ENCODE assay signal across 5 worm cellular contexts in genomic region chrIV:1709695-1710315, ce11.
A peak's percentile ranks its signal among the peaks of the same experiment; 100 is the strongest.
TF ChIP-seq lines count a peak whose summit lies in the region.

pbs-1 (minus strand) TSS chrIV:1709745.
K08D12.3 (plus strand) TSS chrIV:1710265.

TF ChIP-seq in whole organism, L1 larva, 84 proteins besides CTCF, POLR2A, EP300 and RAD21 (continued from another document and continues in another):
- TF ChIP-seq ceh-63 (GFP tag; optimal IDR thresholded peaks at IDR 0.05; lab: Kevin White, UChicago): no peak
- peak; percentile 74 to 84 (median 77) for TF ChIP-seq ceh-82 (tag; optimal IDR thresholded peaks at IDR 0.05; lab: Kevin White, UChicago)
- peak; percentile 66 for TF ChIP-seq jun-1 (tag; optimal IDR thresholded peaks at IDR 0.05; lab: Kevin White, UChicago)
- TF ChIP-seq nhr-28 (tag; optimal IDR thresholded peaks at IDR 0.05; lab: Kevin White, UChicago): no peak
- TF ChIP-seq nhr-84 (tag; optimal IDR thresholded peaks at IDR 0.05; lab: Kevin White, UChicago): no peak
- peak; percentile 41; the same call in 1 of the 2 replicates for TF ChIP-seq ceh-88 (GFP tag; IDR thresholded peaks at IDR 0.05; lab: Robert Waterston, UW)
- TF ChIP-seq unc-30 (tag; optimal IDR thresholded peaks at IDR 0.05; lab: Kevin White, UChicago): no peak
- TF ChIP-seq hlh-17 (GFP tag; optimal IDR thresholded peaks at IDR 0.05; lab: Kevin White, UChicago; ENCODE audit: borderline replicate concordance): no peak
- TF ChIP-seq snpc-4 (tag; optimal IDR thresholded peaks at IDR 0.05; lab: Kevin White, UChicago): peak; percentile 52
- TF ChIP-seq grh-1 (GFP tag; IDR thresholded peaks at IDR 0.05; lab: Robert Waterston, UW): peak; percentile 80
- no peak for TF ChIP-seq ceh-8 (GFP tag; optimal IDR thresholded peaks at IDR 0.05; lab: Kevin White, UChicago)
- peak; percentile 87 for TF ChIP-seq lin-13 (GFP tag; optimal IDR thresholded peaks at IDR 0.05; lab: Kevin White, UChicago)
- no peak for TF ChIP-seq hlh-4 (tag; optimal IDR thresholded peaks at IDR 0.05; lab: Kevin White, UChicago)
- peak; percentile 33 for TF ChIP-seq elt-2 (tag; optimal IDR thresholded peaks at IDR 0.05; lab: Kevin White, UChicago)
- no peak for TF ChIP-seq sox-4 (tag; optimal IDR thresholded peaks at IDR 0.05; lab: Kevin White, UChicago)
- TF ChIP-seq unc-98 (GFP tag; IDR thresholded peaks at IDR 0.05; lab: Robert Waterston, UW): no peak; the same call in 1 of the 2 replicates
- TF ChIP-seq nhr-11 (tag; optimal IDR thresholded peaks at IDR 0.05; lab: Kevin White, UChicago): peak; percentile 50
- TF ChIP-seq pax-3 (tag; optimal IDR thresholded peaks at IDR 0.05; lab: Kevin White, UChicago): peak; percentile 61
- no peak for TF ChIP-seq fkh-4 (tag; optimal IDR thresholded peaks at IDR 0.05; lab: Kevin White, UChicago; ENCODE audit: borderline replicate concordance)
- peak; percentile 42 for TF ChIP-seq irx-1 (tag; optimal IDR thresholded peaks at IDR 0.05; lab: Kevin White, UChicago)
- TF ChIP-seq tbx-2 (tag; optimal IDR thresholded peaks at IDR 0.05; lab: Kevin White, UChicago): peak; percentile 80
- no peak for TF ChIP-seq ztf-11 (tag; optimal IDR thresholded peaks at IDR 0.05; lab: Kevin White, UChicago)
- no peak for TF ChIP-seq ceh-90 (tag; optimal IDR thresholded peaks at IDR 0.05; lab: Kevin White, UChicago)
- TF ChIP-seq nhr-19 (GFP tag; conservative IDR thresholded peaks at IDR 0.05; lab: Robert Waterston, UW): peak; percentile 88
- TF ChIP-seq nhr-20 (tag; optimal IDR thresholded peaks at IDR 0.05; lab: Kevin White, UChicago): peak; percentile 81
- TF ChIP-seq fos-1 (tag; optimal IDR thresholded peaks at IDR 0.05; lab: Kevin White, UChicago): peak; percentile 31

TF ChIP-seq in whole organism, L2 larva, 48 proteins besides CTCF, POLR2A, EP300 and RAD21 (continued from another document and continues in another):
- TF ChIP-seq Y55F3AM.14 (GFP tag; optimal IDR thresholded peaks at IDR 0.05; lab: Kevin White, UChicago): peak; percentile 19
- no peak for TF ChIP-seq nhr-23 (tag; optimal IDR thresholded peaks at IDR 0.05; lab: Kevin White, UChicago)
- TF ChIP-seq sem-4 (tag; optimal IDR thresholded peaks at IDR 0.05; lab: Kevin White, UChicago): peak; percentile 69
- TF ChIP-seq C34F6.9 (tag; optimal IDR thresholded peaks at IDR 0.05; lab: Kevin White, UChicago): peak; percentile 88
- peak; percentile 96 for TF ChIP-seq ZK546.5 (tag; optimal IDR thresholded peaks at IDR 0.05; lab: Kevin White, UChicago)
- peak; percentile 71 to 92 for TF ChIP-seq lsy-2 (tag; optimal IDR thresholded peaks at IDR 0.05; lab: Kevin White, UChicago)
- TF ChIP-seq lin-39 (tag; optimal IDR thresholded peaks at IDR 0.05; lab: Kevin White, UChicago): no peak
- TF ChIP-seq gmeb-1 (tag; optimal IDR thresholded peaks at IDR 0.05; lab: Kevin White, UChicago): peak; percentile 95
- peak; percentile 79 for TF ChIP-seq skn-1 (tag; optimal IDR thresholded peaks at IDR 0.05; lab: Kevin White, UChicago)
- peak; percentile 84 for TF ChIP-seq nhr-25 (tag; optimal IDR thresholded peaks at IDR 0.05; lab: Kevin White, UChicago)
- TF ChIP-seq ztf-4 (tag; optimal IDR thresholded peaks at IDR 0.05; lab: Kevin White, UChicago): peak; percentile 51
- TF ChIP-seq nhr-129 (tag; optimal IDR thresholded peaks at IDR 0.05; lab: Kevin White, UChicago): peak; percentile 70
- no peak for TF ChIP-seq elt-1 (tag; optimal IDR thresholded peaks at IDR 0.05; lab: Kevin White, UChicago)
- peak; percentile 40 for TF ChIP-seq ceh-82 (tag; optimal IDR thresholded peaks at IDR 0.05; lab: Kevin White, UChicago)
- peak; percentile 45 for TF ChIP-seq nhr-6 (tag; optimal IDR thresholded peaks at IDR 0.05; lab: Kevin White, UChicago)
- no peak for TF ChIP-seq ztf-1 (GFP tag; conservative IDR thresholded peaks at IDR 0.05; lab: Robert Waterston, UW)
- TF ChIP-seq nhr-10 (tag; optimal IDR thresholded peaks at IDR 0.05; lab: Kevin White, UChicago): no peak
- TF ChIP-seq elt-3 (tag; optimal IDR thresholded peaks at IDR 0.05; lab: Kevin White, UChicago): no peak
- no peak for TF ChIP-seq unc-39 (tag; optimal IDR thresholded peaks at IDR 0.05; lab: Kevin White, UChicago)
- TF ChIP-seq sma-9 (GFP tag; optimal IDR thresholded peaks at IDR 0.05; lab: Kevin White, UChicago): peak; percentile 50
- no peak for TF ChIP-seq sma-9 (tag; optimal IDR thresholded peaks at IDR 0.05; lab: Kevin White, UChicago)
- TF ChIP-seq fos-1 (tag; optimal IDR thresholded peaks at IDR 0.05; lab: Kevin White, UChicago): peak; percentile 27
- peak; percentile 93 for TF ChIP-seq unc-55 (GFP tag; optimal IDR thresholded peaks at IDR 0.05; lab: Kevin White, UChicago)
- TF ChIP-seq sma-3 (GFP tag; optimal IDR thresholded peaks at IDR 0.05; lab: Kevin White, UChicago): peak; percentile 81
- peak; percentile 82 for TF ChIP-seq F13H6.1 (tag; optimal IDR thresholded peaks at IDR 0.05; lab: Kevin White, UChicago)
- TF ChIP-seq lin-13 (GFP tag; optimal IDR thresholded peaks at IDR 0.05; lab: Kevin White, UChicago): peak; percentile 90
- TF ChIP-seq nhr-11 (tag; optimal IDR thresholded peaks at IDR 0.05; lab: Kevin White, UChicago): no peak
- TF ChIP-seq mdl-1 (tag; optimal IDR thresholded peaks at IDR 0.05; lab: Kevin White, UChicago): peak in 1 of 2 experiments; percentile 9

TF ChIP-seq in whole organism, L3 larva, 47 proteins besides CTCF, POLR2A, EP300 and RAD21 (continued from another document):
- TF ChIP-seq lsy-12 (tag; optimal IDR thresholded peaks at IDR 0.05; lab: Kevin White, UChicago): peak; percentile 41
- peak; percentile 93 for TF ChIP-seq skn-1 (tag; optimal IDR thresholded peaks at IDR 0.05; lab: Kevin White, UChicago)
- peak; percentile 38 for TF ChIP-seq nhr-77 (tag; optimal IDR thresholded peaks at IDR 0.05; lab: Kevin White, UChicago)
- TF ChIP-seq ZK546.5 (tag; optimal IDR thresholded peaks at IDR 0.05; lab: Kevin White, UChicago): peak; percentile 82
- TF ChIP-seq egl-5 (tag; optimal IDR thresholded peaks at IDR 0.05; lab: Kevin White, UChicago): peak; percentile 77
- peak; percentile 91 for TF ChIP-seq nhr-23 (tag; optimal IDR thresholded peaks at IDR 0.05; lab: Kevin White, UChicago)
- TF ChIP-seq nhr-25 (tag; optimal IDR thresholded peaks at IDR 0.05; lab: Kevin White, UChicago): peak; percentile 87
- TF ChIP-seq elt-2 (tag; optimal IDR thresholded peaks at IDR 0.05; lab: Kevin White, UChicago): peak; percentile 61
- TF ChIP-seq lin-39 (tag; optimal IDR thresholded peaks at IDR 0.05; lab: Kevin White, UChicago): peak; percentile 84
- no peak for TF ChIP-seq daf-12 (tag; optimal IDR thresholded peaks at IDR 0.05; lab: Kevin White, UChicago)
- peak; percentile 91 for TF ChIP-seq nfya-1 (tag; optimal IDR thresholded peaks at IDR 0.05; lab: Kevin White, UChicago; ENCODE audit: insufficient read depth)
- peak; percentile 26 for TF ChIP-seq tbx-2 (tag; optimal IDR thresholded peaks at IDR 0.05; lab: Kevin White, UChicago)
- no peak for TF ChIP-seq elt-1 (tag; optimal IDR thresholded peaks at IDR 0.05; lab: Kevin White, UChicago)
- peak; percentile 73 for TF ChIP-seq hmg-11 (tag; optimal IDR thresholded peaks at IDR 0.05; lab: Kevin White, UChicago)
- peak; percentile 71 for TF ChIP-seq ama-1 (optimal IDR thresholded peaks at IDR 0.05; lab: Kevin White, UChicago)

TF ChIP-seq in whole organism, L4 larva, 104 proteins besides CTCF, POLR2A, EP300 and RAD21 (continued from another document and continues in another):
- TF ChIP-seq nhr-77 (tag; optimal IDR thresholded peaks at IDR 0.05; lab: Kevin White, UChicago) (peak; percentile 14), snpc-1.2 (GFP tag; IDR thresholded peaks at IDR 0.05; lab: Robert Waterston, UW) (0 out of 2 replicates have a peak, but pooled peaks have one; percentile 40), ceh-20 (GFP tag; IDR thresholded peaks at IDR 0.05; lab: Robert Waterston, UW) (no peak), rbr-2 (tag; optimal IDR thresholded peaks at IDR 0.05; lab: Kevin White, UChicago) (peak; percentile 69), T26A8.4 (GFP tag; IDR thresholded peaks at IDR 0.05; lab: Robert Waterston, UW) (peak; percentile 76), mxl-3 (GFP tag; optimal IDR thresholded peaks at IDR 0.05; lab: Kevin White, UChicago) (peak; percentile 94), set-16 (GFP tag; IDR thresholded peaks at IDR 0.05; lab: Robert Waterston, UW) (no peak), mxl-2 (GFP tag; conservative IDR thresholded peaks at IDR 0.05; lab: Robert Waterston, UW) (no peak), ZK546.5 (tag; optimal IDR thresholded peaks at IDR 0.05; lab: Kevin White, UChicago) (peak; percentile 57 to 92), nhr-25 (tag; optimal IDR thresholded peaks at IDR 0.05; lab: Kevin White, UChicago; ENCODE audit: borderline replicate concordance, insufficient read depth) (peak; percentile 48), unc-39 (tag; optimal IDR thresholded peaks at IDR 0.05; lab: Kevin White, UChicago) (no peak), ctbp-1 (GFP tag; IDR thresholded peaks at IDR 0.05; lab: Robert Waterston, UW) (0 out of 2 replicates have a peak, but pooled peaks have one; percentile 44), nhr-28 (tag; optimal IDR thresholded peaks at IDR 0.05; lab: Kevin White, UChicago) (peak; percentile 39), dmd-6 (GFP tag; IDR thresholded peaks at IDR 0.05; lab: Robert Waterston, UW) (peak; percentile 58), ama-1 (optimal IDR thresholded peaks at IDR 0.05; lab: Kevin White, UChicago) (peak; percentile 27), hmg-1.1 (GFP tag; IDR thresholded peaks at IDR 0.05; lab: Robert Waterston, UW) (no peak; the same call in 1 of the 2 replicates), arid-1 (GFP tag; conservative IDR thresholded peaks at IDR 0.05; lab: Robert Waterston, UW) (0 out of 2 replicates have a peak, but pooled peaks have one; percentile 17), nhr-11 (tag; optimal IDR thresholded peaks at IDR 0.05; lab: Kevin White, UChicago) (peak; percentile 40), lsy-2 (tag; optimal IDR thresholded peaks at IDR 0.05; lab: Kevin White, UChicago) (peak in 1 of 2 experiments; percentile 92), spr-1 (tag; optimal IDR thresholded peaks at IDR 0.05; lab: Kevin White, UChicago) (no peak), mep-1 (tag; optimal IDR thresholded peaks at IDR 0.05; lab: Kevin White, UChicago) (peak; percentile 81), nhr-111 (GFP tag; optimal IDR thresholded peaks at IDR 0.05; lab: Kevin White, UChicago) (no peak), lin-13 (GFP tag; optimal IDR thresholded peaks at IDR 0.05; lab: Kevin White, UChicago) (peak; percentile 59), sdz-12 (GFP tag; optimal IDR thresholded peaks at IDR 0.05; lab: Kevin White, UChicago) (no peak), ztf-7 (tag; optimal IDR thresholded peaks at IDR 0.05; lab: Kevin White, UChicago) (peak; percentile 35), lin-1 (GFP tag; IDR thresholded peaks at IDR 0.05; lab: Robert Waterston, UW) (no peak), nhr-42 (GFP tag; IDR thresholded peaks at IDR 0.05; lab: Robert Waterston, UW) (0 out of 2 replicates have a peak, but pooled peaks have one; percentile 26), hlh-11 (tag; optimal IDR thresholded peaks at IDR 0.05; lab: Kevin White, UChicago) (peak; percentile 79), dmd-8 (GFP tag; IDR thresholded peaks at IDR 0.05; lab: Robert Waterston, UW) (no peak), mes-2 (tag; optimal IDR thresholded peaks at IDR 0.05; lab: Kevin White, UChicago; ENCODE audit: poor library complexity, severe bottlenecking) (peak; percentile 83), duxl-1 (tag; optimal IDR thresholded peaks at IDR 0.05; lab: Kevin White, UChicago; ENCODE audit: poor library complexity) (peak; percentile 6), daf-19 (GFP tag; conservative IDR thresholded peaks at IDR 0.05; lab: Robert Waterston, UW) (no peak), saeg-2 (GFP tag; IDR thresholded peaks at IDR 0.05; lab: Robert Waterston, UW) (peak; percentile 52; the same call in 1 of the 2 replicates)

TF ChIP-seq in whole organism, young adult, 124 proteins besides CTCF, POLR2A, EP300 and RAD21 (continued from another document and continues in another):
- no peak for TF ChIP-seq F57C9.4 (tag; optimal IDR thresholded peaks at IDR 0.05; lab: Kevin White, UChicago)
- peak; percentile 58 for TF ChIP-seq lsl-1 (GFP tag; optimal IDR thresholded peaks at IDR 0.05; lab: Kevin White, UChicago)
- TF ChIP-seq mes-4 (tag; optimal IDR thresholded peaks at IDR 0.05; lab: Kevin White, UChicago): no peak
- no peak for TF ChIP-seq Y53F4B.3 (GFP tag; IDR thresholded peaks at IDR 0.05; lab: Robert Waterston, UW)
- peak; percentile 74 for TF ChIP-seq pha-4 (tag; optimal IDR thresholded peaks at IDR 0.05; lab: Kevin White, UChicago)
- TF ChIP-seq tbx-9 (tag; optimal IDR thresholded peaks at IDR 0.05; lab: Kevin White, UChicago; ENCODE audit: borderline replicate concordance): no peak
- TF ChIP-seq nhr-179 (tag; optimal IDR thresholded peaks at IDR 0.05; lab: Kevin White, UChicago): no peak
- no peak for TF ChIP-seq ztf-22 (GFP tag; optimal IDR thresholded peaks at IDR 0.05; lab: Kevin White, UChicago)
- 0 out of 2 replicates have a peak, but pooled peaks have one; percentile 10 for TF ChIP-seq ztf-28 (GFP tag; IDR thresholded peaks at IDR 0.05; lab: Robert Waterston, UW)
- TF ChIP-seq ceh-100 (GFP tag; IDR thresholded peaks at IDR 0.05; lab: Robert Waterston, UW): 0 out of 2 replicates have a peak, but pooled peaks have one; percentile 29
- peak; percentile 68 for TF ChIP-seq pbrm-1 (GFP tag; IDR thresholded peaks at IDR 0.05; lab: Robert Waterston, UW)
- TF ChIP-seq rcor-1 (GFP tag; IDR thresholded peaks at IDR 0.05; lab: Robert Waterston, UW): peak; percentile 37; the same call in 1 of the 2 replicates
- peak; percentile 63 for TF ChIP-seq F49E8.2 (tag; optimal IDR thresholded peaks at IDR 0.05; lab: Kevin White, UChicago; ENCODE audit: insufficient read depth)
- TF ChIP-seq ztf-25 (GFP tag; IDR thresholded peaks at IDR 0.05; lab: Robert Waterston, UW): no peak
- TF ChIP-seq aptf-2 (GFP tag; conservative IDR thresholded peaks at IDR 0.05; lab: Robert Waterston, UW): no peak
- 0 out of 2 replicates have a peak, but pooled peaks have one; percentile 28 for TF ChIP-seq madf-8 (GFP tag; conservative IDR thresholded peaks at IDR 0.05; lab: Robert Waterston, UW)
- peak; percentile 49 for TF ChIP-seq xnd-1 (tag; optimal IDR thresholded peaks at IDR 0.05; lab: Kevin White, UChicago)
- no peak for TF ChIP-seq cebp-1 (GFP tag; IDR thresholded peaks at IDR 0.05; lab: Robert Waterston, UW)
- peak; percentile 63 for TF ChIP-seq cebp-1 (tag; optimal IDR thresholded peaks at IDR 0.05; lab: Kevin White, UChicago)
- TF ChIP-seq C06A6.2 (GFP tag; conservative IDR thresholded peaks at IDR 0.05; lab: Robert Waterston, UW): no peak; the same call in 1 of the 2 replicates
- 0 out of 2 replicates have a peak, but pooled peaks have one; percentile 13 for TF ChIP-seq hmg-1.2 (GFP tag; IDR thresholded peaks at IDR 0.05; lab: Robert Waterston, UW)
- TF ChIP-seq madf-6 (GFP tag; IDR thresholded peaks at IDR 0.05; lab: Robert Waterston, UW): peak; percentile 72; the same call in 1 of the 2 replicates
- peak; percentile 14 for TF ChIP-seq ZK185.1 (tag; optimal IDR thresholded peaks at IDR 0.05; lab: Kevin White, UChicago; ENCODE audit: poor library complexity, severe bottlenecking)
- TF ChIP-seq akir-1 (GFP tag; optimal IDR thresholded peaks at IDR 0.05; lab: Kevin White, UChicago): no peak
- TF ChIP-seq ceh-58 (GFP tag; IDR thresholded peaks at IDR 0.05; lab: Robert Waterston, UW): no peak
- peak; percentile 42 for TF ChIP-seq ztf-26 (tag; optimal IDR thresholded peaks at IDR 0.05; lab: Kevin White, UChicago)
- no peak for TF ChIP-seq madf-10 (tag; optimal IDR thresholded peaks at IDR 0.05; lab: Kevin White, UChicago)
- peak; percentile 40 for TF ChIP-seq F23B12.7 (tag; optimal IDR thresholded peaks at IDR 0.05; lab: Kevin White, UChicago; ENCODE audit: insufficient read depth)
- TF ChIP-seq Y53G8AR.9 (GFP tag; conservative IDR thresholded peaks at IDR 0.05; lab: Robert Waterston, UW): peak; percentile 54; the same call in 1 of the 2 replicates
- TF ChIP-seq sptf-2 (GFP tag; optimal IDR thresholded peaks at IDR 0.05; lab: Kevin White, UChicago): no peak
- no peak for TF ChIP-seq aptf-3 (GFP tag; IDR thresholded peaks at IDR 0.05; lab: Robert Waterston, UW)
- peak; percentile 62 for TF ChIP-seq efl-1 (GFP tag; optimal IDR thresholded peaks at IDR 0.05; lab: Kevin White, UChicago)
- TF ChIP-seq gei-17 (GFP tag; optimal IDR thresholded peaks at IDR 0.05; lab: Kevin White, UChicago): no peak
- peak; percentile 46 for TF ChIP-seq snpc-3.4 (tag; optimal IDR thresholded peaks at IDR 0.05; lab: Kevin White, UChicago)
- TF ChIP-seq lin-26 (GFP tag; IDR thresholded peaks at IDR 0.05; lab: Robert Waterston, UW): no peak
- TF ChIP-seq tlf-1 (GFP tag; optimal IDR thresholded peaks at IDR 0.05; lab: Kevin White, UChicago): peak; percentile 81
- TF ChIP-seq nfya-2 (GFP tag; IDR thresholded peaks at IDR 0.05; lab: Robert Waterston, UW): no peak
- TF ChIP-seq nfyb-1 (GFP tag; IDR thresholded peaks at IDR 0.05; lab: Robert Waterston, UW): peak; percentile 61
- no peak for TF ChIP-seq bed-2 (GFP tag; IDR thresholded peaks at IDR 0.05; lab: Robert Waterston, UW)
